Fruit fly (Drosophila melanogaster) S2 (cell line): ENCODE results near the gene CG11106.

ENCODE experiments used
- CG8478 ChIP-seq: fragments of >200 bp; optimal IDR thresholded peaks from 2 replicates; lab custom pipeline; 2018
- CTCF ChIP-seq, 2 experiments: fragments of >200 bp; optimal IDR thresholded peaks; 2 replicates each; lab custom pipeline; 2018

- no peak for TF ChIP-seq CTCF (optimal IDR thresholded peaks at IDR 0.05; lab: Kevin White, UChicago)
- no peak for TF ChIP-seq CG8478
Observed at dm6 chrX:11170578-11170977, 31.5 kb upstream of the CG11106 start, which contains the start of gene CG1394.
